Worm (Caenorhabditis elegans) whole organism, L3 larva: ENCODE data around the gene Y116A8B.4.

Source experiments
- R02D3.7 ChIP-seq: fragments of 150-350 bp; optimal IDR thresholded peaks from 2 replicates; lab custom pipeline; 2014; ENCODE audit warnings: missing biosample characterization, missing genetic modification characterization
- lin-39 ChIP-seq: fragments of 150-350 bp; optimal IDR thresholded peaks from 2 replicates; lab custom pipeline; 2018; ENCODE audit warnings: missing biosample characterization, missing genetic modification reagents, missing genetic modification characterization
- nfya-1 ChIP-seq: sonication (generic microtip); optimal IDR thresholded peaks from 2 replicates; lab custom pipeline; 2017; ENCODE audit warnings: missing genetic modification characterization, mild to moderate bottlenecking, missing compliant biosample characterization, antibody characterized with exemption, moderate library complexity; ENCODE audit not compliant: insufficient read depth
- nhr-11 ChIP-seq: fragments of 150-350 bp; optimal IDR thresholded peaks from 2 replicates; lab custom pipeline; 2014; ENCODE audit warnings: missing biosample characterization, missing genetic modification characterization
- nhr-12 ChIP-seq: fragments of 150-350 bp; optimal IDR thresholded peaks from 2 replicates; lab custom pipeline; 2014; ENCODE audit warnings: missing biosample characterization, missing genetic modification characterization
- nhr-237 ChIP-seq: fragments of 150-350 bp; optimal IDR thresholded peaks from 2 replicates; lab custom pipeline; 2014; ENCODE audit warnings: missing biosample characterization, missing genetic modification characterization
- nhr-25 ChIP-seq: sonication (generic microtip); optimal IDR thresholded peaks from 2 replicates; lab custom pipeline; 2017; ENCODE audit warnings: missing biosample characterization, missing genetic modification characterization
- nhr-28 ChIP-seq: fragments of 150-350 bp; optimal IDR thresholded peaks from 2 replicates; lab custom pipeline; 2014; ENCODE audit warnings: missing biosample characterization, missing genetic modification characterization
- pha-4 ChIP-seq: fragments of 150-350 bp; optimal IDR thresholded peaks from 2 replicates; lab custom pipeline; 2014; ENCODE audit warnings: missing biosample characterization, missing genetic modification reagents, missing genetic modification characterization
- skn-1 ChIP-seq: fragments of 150-350 bp; optimal IDR thresholded peaks from 2 replicates; lab custom pipeline; 2014; ENCODE audit warnings: missing biosample characterization, missing genetic modification characterization
- snpc-4 ChIP-seq: fragments of 150-350 bp; optimal IDR thresholded peaks from 2 replicates; lab custom pipeline; 2014; ENCODE audit warnings: missing biosample characterization, missing genetic modification characterization
- tbx-2 ChIP-seq: sonication (generic microtip); optimal IDR thresholded peaks from 2 replicates; lab custom pipeline; 2016; ENCODE audit warnings: mild to moderate bottlenecking, missing genetic modification characterization, missing compliant biosample characterization
- unc-62 ChIP-seq: fragments of 150-350 bp; sonication (generic microtip); optimal IDR thresholded peaks from 4 replicates; lab custom pipeline; 2014; ENCODE audit warnings: missing biosample characterization, missing genetic modification reagents, missing genetic modification characterization

ce11 chrIV:17263714-17264113 is 40.1 kb downstream of the Y116A8B.4 start:
- TF ChIP-seq nhr-12 (tag; lab: Kevin White, UChicago): no peak
- TF ChIP-seq lin-39 (tag; lab: Kevin White, UChicago): no peak
- no peak for TF ChIP-seq tbx-2 (tag; lab: Kevin White, UChicago)
- peak; percentile 28 for TF ChIP-seq nfya-1 (tag; lab: Kevin White, UChicago)
- no peak for TF ChIP-seq nhr-237 (tag; lab: Kevin White, UChicago)
- no peak for TF ChIP-seq nhr-25 (tag; lab: Kevin White, UChicago)
- TF ChIP-seq skn-1 (tag; lab: Kevin White, UChicago): no peak
- no peak for TF ChIP-seq snpc-4 (tag; lab: Kevin White, UChicago)
- TF ChIP-seq nhr-28: no peak
- peak; percentile 64 for TF ChIP-seq pha-4 (tag; lab: Kevin White, UChicago)
- no peak for TF ChIP-seq nhr-11
- TF ChIP-seq R02D3.7 (tag; lab: Kevin White, UChicago): no peak
- TF ChIP-seq unc-62 (GFP tag; lab: Kevin White, UChicago): no peak
